Fruit fly (Drosophila melanogaster) whole organism: ENCODE results near the gene CG31775.
"Not testable (repeated sequence)": the region's sequence is repeated elsewhere in the genome, so short reads cannot be mapped to it uniquely, and the experiment has no call there.

ENCODE experiments used
- Dll ChIP-seq: fragments of >200 bp; optimal IDR thresholded peaks from 2 replicates; lab custom pipeline; 2017
- EcR ChIP-seq, 2 experiments: fragments of >200 bp; optimal IDR thresholded peaks; 2 replicates each; lab custom pipeline; 2017; ENCODE audit warnings: missing biosample characterization in 2 of 2, missing genetic modification characterization in 2 of 2, missing genetic modification reagents in 2 of 2
- pan ChIP-seq: fragments of >200 bp; optimal IDR thresholded peaks from 2 replicates; lab custom pipeline; 2017
- psq ChIP-seq: fragments of >200 bp; optimal IDR thresholded peaks from 2 replicates; lab custom pipeline; 2017
- usp ChIP-seq: fragments of >200 bp; optimal IDR thresholded peaks from 2 replicates; lab custom pipeline; 2017; ENCODE audit warnings: missing biosample characterization, missing genetic modification characterization, mixed read lengths

DNA sequence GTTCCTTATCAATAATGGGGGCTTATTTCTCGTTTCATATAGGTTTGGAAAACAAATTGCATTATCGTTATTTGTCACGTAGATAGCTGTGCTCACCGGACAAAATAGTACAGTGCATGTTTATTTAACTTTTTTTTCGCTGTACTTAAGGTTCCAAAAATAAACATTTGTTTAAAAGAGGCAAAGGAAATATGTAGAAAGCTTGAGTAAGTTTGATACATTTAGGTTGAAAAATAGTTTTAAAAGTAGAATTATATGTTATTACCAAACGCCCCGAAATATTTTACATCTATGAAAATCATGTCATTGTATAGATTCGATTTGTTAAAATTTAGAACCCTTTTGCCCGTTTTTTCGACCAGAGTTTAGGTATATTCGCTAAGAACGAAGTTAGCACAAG, 2.0 kb upstream of the CG31775 start, which contains the start of gene CG42585:
- TF ChIP-seq pan (lab: Kevin White, UChicago); EcR (GFP tag; optimal IDR thresholded peaks at IDR 0.05; lab: Kevin White, UChicago); psq (lab: Kevin White, UChicago); usp; Dll (lab: Kevin White, UChicago): not testable (repeated sequence)
